Worm (Caenorhabditis elegans): ENCODE data around the gene rgef-1.

Gene rgef-1

ce11 chrV:9549459-9549858, 12.0 kb downstream of the rgef-1 start, which contains the start of gene nstp-10 (continued):
- TF ChIP-seq F37D6.2 (tag; optimal IDR thresholded peaks at IDR 0.05) (no peak), tra-1 (GFP tag; IDR thresholded peaks at IDR 0.05) (peak; percentile 55; the same call in 1 of the 2 replicates), sdz-12 (GFP tag; optimal IDR thresholded peaks at IDR 0.05) (no peak), mxl-3 (GFP tag; optimal IDR thresholded peaks at IDR 0.05) (no peak), spr-1 (tag; optimal IDR thresholded peaks at IDR 0.05) (no peak), lin-1 (GFP tag; IDR thresholded peaks at IDR 0.05) (no peak), spr-3 (GFP tag; optimal IDR thresholded peaks at IDR 0.05) (no peak), R02D3.7 (tag; optimal IDR thresholded peaks at IDR 0.05) (no peak), fos-1 (tag; optimal IDR thresholded peaks at IDR 0.05) (no peak), F49E8.2 (tag; optimal IDR thresholded peaks at IDR 0.05; ENCODE audit: borderline replicate concordance) (peak; percentile 94), madf-9 (GFP tag; conservative IDR thresholded peaks at IDR 0.05) (no peak), unc-130 (GFP tag; optimal IDR thresholded peaks at IDR 0.05) (peak; percentile 93), lin-13 (GFP tag; optimal IDR thresholded peaks at IDR 0.05) (peak; percentile 34), unc-62 (GFP tag; optimal IDR thresholded peaks at IDR 0.05 in 1 of 2) (no peak), unc-62 (tag; optimal IDR thresholded peaks at IDR 0.05) (no peak), gei-8 (GFP tag; optimal IDR thresholded peaks at IDR 0.05) (no peak), nhr-10 (tag; optimal IDR thresholded peaks at IDR 0.05) (no peak), saeg-2 (GFP tag; IDR thresholded peaks at IDR 0.05) (no peak), lin-29 (GFP tag; IDR thresholded peaks at IDR 0.05) (no peak), dve-1 (tag; optimal IDR thresholded peaks at IDR 0.05; ENCODE audit: insufficient read depth) (peak; percentile 48), nhr-6 (tag; optimal IDR thresholded peaks at IDR 0.05) (no peak), ZK546.5 (tag; optimal IDR thresholded peaks at IDR 0.05) (no peak), arid-1 (GFP tag; conservative IDR thresholded peaks at IDR 0.05) (0 out of 2 replicates have a peak, but pooled peaks have one; percentile 33), nhr-41 (GFP tag; IDR thresholded peaks at IDR 0.05) (no peak), mxl-2 (GFP tag; conservative IDR thresholded peaks at IDR 0.05) (no peak), nhr-102 (tag; optimal IDR thresholded peaks at IDR 0.05) (no peak), ceh-20 (GFP tag; IDR thresholded peaks at IDR 0.05) (no peak), ceh-62 (tag; optimal IDR thresholded peaks at IDR 0.05) (no peak), T26A8.4 (GFP tag; IDR thresholded peaks at IDR 0.05) (no peak), ZK337.2 (GFP tag; IDR thresholded peaks at IDR 0.05) (peak; percentile 44; the same call in 1 of the 2 replicates), lim-7 (GFP tag; IDR thresholded peaks at IDR 0.05) (0 out of 2 replicates have a peak, but pooled peaks have one; percentile 9), nhr-25 (tag; optimal IDR thresholded peaks at IDR 0.05; ENCODE audit: borderline replicate concordance, insufficient read depth) (peak; percentile 30), mes-2 (tag; optimal IDR thresholded peaks at IDR 0.05; ENCODE audit: poor library complexity, severe bottlenecking) (peak; percentile 78), egl-43 (GFP tag; IDR thresholded peaks at IDR 0.05) (no peak)

- TF ChIP-seq nhr-28 (tag; optimal IDR thresholded peaks at IDR 0.05) (peak; percentile 99), T20F7.1 (GFP tag; optimal IDR thresholded peaks at IDR 0.05) (peak; percentile 96), vab-7 (GFP tag; IDR thresholded peaks at IDR 0.05) (peak; percentile 92), lin-39 (tag; optimal IDR thresholded peaks at IDR 0.05) (peak; percentile 62), aha-1 (tag) (peak; percentile 100), gei-8 (GFP tag; optimal IDR thresholded peaks at IDR 0.05) (peak; percentile 17), madf-9 (GFP tag; conservative IDR thresholded peaks at IDR 0.05) (peak; percentile 98), daf-19 (GFP tag; conservative IDR thresholded peaks at IDR 0.05) (peak; percentile 97), jun-1 (tag; optimal IDR thresholded peaks at IDR 0.05) (peak; percentile 97), fkh-10 (GFP tag; optimal IDR thresholded peaks at IDR 0.05) (peak; percentile 98), dpl-1 (GFP tag; optimal IDR thresholded peaks at IDR 0.05) (peak; percentile 95), ceh-28 (tag; optimal IDR thresholded peaks at IDR 0.05) (peak; percentile 59), duxl-1 (tag; optimal IDR thresholded peaks at IDR 0.05; ENCODE audit: poor library complexity) (peak; percentile 96), arid-1 (GFP tag; conservative IDR thresholded peaks at IDR 0.05) (peak; percentile 92), nhr-111 (GFP tag; optimal IDR thresholded peaks at IDR 0.05) (no peak), dve-1 (tag; optimal IDR thresholded peaks at IDR 0.05; ENCODE audit: insufficient read depth) (peak; percentile 100), lim-7 (GFP tag; IDR thresholded peaks at IDR 0.05) (no peak), nhr-41 (GFP tag; IDR thresholded peaks at IDR 0.05) (peak; percentile 88), ceh-82 (tag; optimal IDR thresholded peaks at IDR 0.05) (no peak), mdl-1 (tag; optimal IDR thresholded peaks at IDR 0.05) (peak; percentile 74 to 97), lsy-2 (tag; optimal IDR thresholded peaks at IDR 0.05) (peak; percentile 95 to 97), skn-1 (tag; optimal IDR thresholded peaks at IDR 0.05) (peak; percentile 78), zag-1 (tag; optimal IDR thresholded peaks at IDR 0.05) (peak; percentile 83)
Measured at ce11 chrV:9546860-9547269, 14.6 kb downstream of the rgef-1 start, which contains the start of gene his-37. TSS of gene his-37 (plus strand) at chrV:9547105.

Data from whole organism, L4 larva.